Worm (Caenorhabditis elegans) whole organism, midembryonic: ENCODE results near the gene ant-1.1.

Source experiments
- T22C8.4 ChIP-seq: fragments of 200-800 bp; sonication (Bioruptor generic); IDR thresholded peaks from 2 replicates; pipeline ENCODE4 v1.3.6; 2022; ENCODE audit warnings: missing genetic modification characterization, missing compliant biosample characterization
- flt-1 ChIP-seq: fragments of 200-800 bp; sonication (Bioruptor generic); IDR thresholded peaks from 2 replicates; pipeline ENCODE4 v1.3.6; 2022; ENCODE audit warnings: missing genetic modification characterization, missing compliant biosample characterization
- med-1 ChIP-seq: sonication (generic microtip); optimal IDR thresholded peaks from 2 replicates; lab custom pipeline; 2017; ENCODE audit warnings: missing genetic modification characterization, mild to moderate bottlenecking, missing compliant biosample characterization, antibody characterized with exemption, missing genetic modification reagents; ENCODE audit not compliant: insufficient read depth
- ref-1 ChIP-seq: fragments of 200-800 bp; sonication (Bioruptor generic); conservative IDR thresholded peaks from 2 replicates; pipeline ENCODE4 v1.3.6; 2022; ENCODE audit warnings: missing genetic modification reagents, missing genetic modification characterization, missing compliant biosample characterization
- tab-1 ChIP-seq: fragments of 200-800 bp; sonication (Bioruptor generic); IDR thresholded peaks from 2 replicates; pipeline ENCODE4 v1.3.6; 2022; ENCODE audit warnings: missing genetic modification characterization, missing compliant biosample characterization
- ztf-29 ChIP-seq: fragments of 200-800 bp; sonication (Bioruptor generic); IDR thresholded peaks from 2 replicates; pipeline ENCODE4 v1.3.6; 2022; ENCODE audit warnings: missing genetic modification reagents, missing genetic modification characterization, missing compliant biosample characterization

- TF ChIP-seq med-1 (no peak), ref-1 (GFP tag; lab: Robert Waterston, UW) (no peak), T22C8.4 (GFP tag; lab: Robert Waterston, UW) (no peak), flt-1 (no peak), ztf-29 (GFP tag; lab: Robert Waterston, UW) (no peak), tab-1 (GFP tag; lab: Robert Waterston, UW) (no peak)
These were observed 39.5 kb downstream of the ant-1.1 start, which contains the start of gene T28A8.8 for ce11 chrIII:13502513-13502912.
